Worm (Caenorhabditis elegans) whole organism, young adult: ENCODE data around the gene K05F1.10.

Experiments
- B0019.2 ChIP-seq: fragments of 200-800 bp; sonication (Bioruptor generic); conservative IDR thresholded peaks from 2 replicates; pipeline ENCODE4 v1.3.6; 2022; ENCODE audit warnings: missing genetic modification reagents, missing genetic modification characterization, missing compliant biosample characterization
- D2030.7 ChIP-seq: fragments of 200-800 bp; sonication (Bioruptor generic); IDR thresholded peaks from 2 replicates; pipeline ENCODE4 v1.3.6; 2022; ENCODE audit warnings: missing genetic modification reagents, missing genetic modification characterization, missing compliant biosample characterization
- F23B12.7 ChIP-seq: sonication (generic microtip); optimal IDR thresholded peaks from 2 replicates; lab custom pipeline; 2017; ENCODE audit warnings: missing genetic modification characterization, mild to moderate bottlenecking, missing compliant biosample characterization, antibody characterized with exemption, moderate library complexity; ENCODE audit not compliant: insufficient read depth
- F37B4.10 ChIP-seq: fragments of 200-800 bp; sonication (Bioruptor generic); IDR thresholded peaks from 2 replicates; pipeline ENCODE4 v1.3.6; 2022; ENCODE audit warnings: missing genetic modification characterization, missing compliant biosample characterization
- F52B5.7 ChIP-seq: sonication (generic microtip); optimal IDR thresholded peaks from 2 replicates; lab custom pipeline; 2016; ENCODE audit warnings: mild to moderate bottlenecking, missing genetic modification characterization, missing compliant biosample characterization
- F57C9.4 ChIP-seq: sonication (generic microtip); optimal IDR thresholded peaks from 2 replicates; lab custom pipeline; 2017; ENCODE audit warnings: mild to moderate bottlenecking, missing genetic modification characterization, missing compliant biosample characterization
- Y53F4B.3 ChIP-seq: fragments of 200-800 bp; sonication (Bioruptor generic); IDR thresholded peaks from 2 replicates; pipeline ENCODE4 v1.3.6; 2022; ENCODE audit warnings: missing genetic modification reagents, missing genetic modification characterization, missing compliant biosample characterization
- Y67H2A.10 ChIP-seq: fragments of 200-800 bp; sonication (Bioruptor generic); conservative IDR thresholded peaks from 2 replicates; pipeline ENCODE4 v1.3.6; 2022; ENCODE audit warnings: missing genetic modification reagents, missing genetic modification characterization, missing compliant biosample characterization
- Y95B8A.8 ChIP-seq: fragments of 200-800 bp; sonication (Bioruptor generic); IDR thresholded peaks from 2 replicates; pipeline ENCODE4 v1.3.6; 2022; ENCODE audit warnings: missing genetic modification reagents, missing genetic modification characterization, missing compliant biosample characterization
- ZK185.1 ChIP-seq: sonication (generic microtip); optimal IDR thresholded peaks from 2 replicates; lab custom pipeline; 2016; ENCODE audit warnings: mild to moderate bottlenecking, missing genetic modification characterization, missing compliant biosample characterization; ENCODE audit not compliant: poor library complexity, severe bottlenecking
- atf-7 ChIP-seq: sonication (generic microtip); optimal IDR thresholded peaks from 2 replicates; lab custom pipeline; 2017; ENCODE audit warnings: mild to moderate bottlenecking, missing genetic modification characterization, missing compliant biosample characterization
- athp-1 ChIP-seq: sonication (generic microtip); optimal IDR thresholded peaks from 2 replicates; lab custom pipeline; 2017; ENCODE audit warnings: mild to moderate bottlenecking, missing genetic modification characterization, missing compliant biosample characterization
- attf-3 ChIP-seq: fragments of 200-800 bp; sonication (Bioruptor generic); conservative IDR thresholded peaks from 2 replicates; pipeline ENCODE4 v1.3.6; 2022; ENCODE audit warnings: missing genetic modification reagents, missing genetic modification characterization, missing compliant biosample characterization
- attf-6 ChIP-seq: fragments of 200-800 bp; sonication (Bioruptor generic); IDR thresholded peaks from 2 replicates; pipeline ENCODE4 v1.3.6; 2022; ENCODE audit warnings: missing genetic modification reagents, missing genetic modification characterization, missing compliant biosample characterization
- bed-1 ChIP-seq: fragments of 200-800 bp; sonication (Bioruptor generic); IDR thresholded peaks from 2 replicates; pipeline ENCODE4 v1.3.6; 2022; ENCODE audit warnings: missing genetic modification reagents, missing genetic modification characterization, missing compliant biosample characterization
- cebp-2 ChIP-seq: fragments of 200-800 bp; sonication (Bioruptor generic); IDR thresholded peaks from 2 replicates; pipeline ENCODE4 v1.3.6; 2022; ENCODE audit warnings: missing genetic modification characterization, missing compliant biosample characterization
- ceh-100 ChIP-seq: fragments of 200-800 bp; sonication (Bioruptor generic); IDR thresholded peaks from 2 replicates; pipeline ENCODE4 v1.3.6; 2022; ENCODE audit warnings: missing genetic modification reagents, missing genetic modification characterization, missing compliant biosample characterization
- ceh-27 ChIP-seq: fragments of 200-800 bp; sonication (Bioruptor generic); optimal IDR thresholded peaks from 2 replicates; lab custom pipeline; 2018; ENCODE audit warnings: mild to moderate bottlenecking, missing genetic modification characterization, moderate library complexity, missing compliant biosample characterization
- ceh-40 ChIP-seq: fragments of 200-800 bp; sonication (Bioruptor generic); IDR thresholded peaks from 2 replicates; pipeline ENCODE4 v1.3.6; 2022; ENCODE audit warnings: missing genetic modification characterization, missing compliant biosample characterization
- ceh-58 ChIP-seq: fragments of 200-800 bp; sonication (Bioruptor generic); IDR thresholded peaks from 2 replicates; pipeline ENCODE4 v1.3.6; 2022; ENCODE audit warnings: missing genetic modification characterization, missing compliant biosample characterization
- dox-1 ChIP-seq: fragments of 200-800 bp; sonication (Bioruptor generic); IDR thresholded peaks from 2 replicates; pipeline ENCODE4 v1.3.6; 2022; ENCODE audit warnings: missing genetic modification reagents, missing genetic modification characterization, missing compliant biosample characterization
- dpl-1 ChIP-seq: fragments of 150-350 bp; optimal IDR thresholded peaks from 2 replicates; lab custom pipeline; 2014; ENCODE audit warnings: missing biosample characterization, missing genetic modification reagents, missing genetic modification characterization
- efl-1 ChIP-seq: fragments of 150-350 bp; optimal IDR thresholded peaks from 2 replicates; lab custom pipeline; 2014; ENCODE audit warnings: missing biosample characterization, missing genetic modification reagents, missing genetic modification characterization
- egl-44 ChIP-seq: fragments of 200-800 bp; sonication (Bioruptor generic); IDR thresholded peaks from 2 replicates; pipeline ENCODE4 v1.3.6; 2022; ENCODE audit warnings: missing genetic modification reagents, missing genetic modification characterization, missing compliant biosample characterization
- hmg-20 ChIP-seq: fragments of 200-800 bp; sonication (Bioruptor generic); IDR thresholded peaks from 2 replicates; pipeline ENCODE4 v1.3.6; 2022; ENCODE audit warnings: missing genetic modification reagents, missing genetic modification characterization, missing compliant biosample characterization
- hsf-1 ChIP-seq: fragments of 200-800 bp; sonication (Bioruptor generic); IDR thresholded peaks from 2 replicates; pipeline ENCODE4 v1.3.6; 2022; ENCODE audit warnings: missing genetic modification reagents, missing genetic modification characterization, missing compliant biosample characterization
- lag-1 ChIP-seq: fragments of 200-800 bp; sonication (Bioruptor generic); IDR thresholded peaks from 2 replicates; pipeline ENCODE4 v1.3.6; 2022; ENCODE audit warnings: missing genetic modification reagents, missing genetic modification characterization, missing compliant biosample characterization
- let-526 ChIP-seq: fragments of 200-800 bp; sonication (Bioruptor generic); IDR thresholded peaks from 2 replicates; pipeline ENCODE4 v1.3.6; 2022; ENCODE audit warnings: missing genetic modification reagents, missing genetic modification characterization, missing compliant biosample characterization
- lin-35 ChIP-seq, 3 experiments: fragments of 150-350 bp in 2 of 3; sonication (generic microtip) in 1 of 3; optimal IDR thresholded peaks; 2 replicates each; lab custom pipeline; 2014 to 2018; ENCODE audit warnings: missing biosample characterization in 3 of 3, missing genetic modification characterization in 3 of 3, missing genetic modification reagents in 3 of 3
- lin-54 ChIP-seq: fragments of 200-800 bp; sonication (Bioruptor generic); optimal IDR thresholded peaks from 2 replicates; lab custom pipeline; 2018; ENCODE audit warnings: mild to moderate bottlenecking, missing genetic modification characterization, missing compliant biosample characterization
- lsl-1 ChIP-seq: fragments of 200-800 bp; sonication (Bioruptor generic); optimal IDR thresholded peaks from 2 replicates; lab custom pipeline; 2018; ENCODE audit warnings: mild to moderate bottlenecking, missing genetic modification characterization, moderate library complexity, missing compliant biosample characterization
- lsy-27 ChIP-seq: sonication (generic microtip); optimal IDR thresholded peaks from 2 replicates; lab custom pipeline; 2017; ENCODE audit warnings: missing genetic modification characterization, mild to moderate bottlenecking, missing compliant biosample characterization, antibody characterized with exemption, missing genotype, borderline replicate concordance; ENCODE audit not compliant: insufficient read depth
- madf-10 ChIP-seq: sonication (generic microtip); optimal IDR thresholded peaks from 2 replicates; lab custom pipeline; 2016; ENCODE audit warnings: mild to moderate bottlenecking, missing genetic modification characterization, missing compliant biosample characterization
- madf-3 ChIP-seq: fragments of 200-800 bp; sonication (Bioruptor generic); IDR thresholded peaks from 2 replicates; pipeline ENCODE4 v1.3.6; 2022; ENCODE audit warnings: missing genetic modification reagents, missing genetic modification characterization, missing compliant biosample characterization
- madf-6 ChIP-seq: fragments of 200-800 bp; sonication (Bioruptor generic); IDR thresholded peaks from 2 replicates; pipeline ENCODE4 v1.3.6; 2022; ENCODE audit warnings: missing genetic modification reagents, missing genetic modification characterization, missing compliant biosample characterization
- madf-8 ChIP-seq: fragments of 200-800 bp; sonication (Bioruptor generic); conservative IDR thresholded peaks from 2 replicates; pipeline ENCODE4 v1.3.6; 2022; ENCODE audit warnings: missing genetic modification reagents, missing genetic modification characterization, missing compliant biosample characterization
- mcd-1 ChIP-seq: fragments of 200-800 bp; sonication (Bioruptor generic); IDR thresholded peaks from 2 replicates; pipeline ENCODE4 v1.3.6; 2022; ENCODE audit warnings: missing genetic modification reagents, missing genetic modification characterization, missing compliant biosample characterization
- nhr-179 ChIP-seq: sonication (generic microtip); optimal IDR thresholded peaks from 2 replicates; lab custom pipeline; 2016; ENCODE audit warnings: mild to moderate bottlenecking, missing genetic modification characterization, missing compliant biosample characterization
- nhr-80 ChIP-seq: sonication (generic microtip); optimal IDR thresholded peaks from 2 replicates; lab custom pipeline; 2016; ENCODE audit warnings: missing genetic modification characterization, missing compliant biosample characterization
- nhr-90 ChIP-seq: sonication (generic microtip); optimal IDR thresholded peaks from 2 replicates; lab custom pipeline; 2016; ENCODE audit warnings: missing genotype, mild to moderate bottlenecking, missing genetic modification characterization, missing compliant biosample characterization
- rcor-1 ChIP-seq: fragments of 200-800 bp; sonication (Bioruptor generic); IDR thresholded peaks from 2 replicates; pipeline ENCODE4 v1.3.6; 2022; ENCODE audit warnings: missing genetic modification reagents, missing genetic modification characterization, missing compliant biosample characterization
- rec-8 ChIP-seq, 2 experiments: sonication (generic microtip); optimal IDR thresholded peaks; 2 replicates each; lab custom pipeline; 2016; ENCODE audit warnings: mild to moderate bottlenecking in 2 of 2, missing genetic modification characterization in 2 of 2, missing genetic modification reagents in 2 of 2, missing genotype in 2 of 2, missing biosample characterization in 1 of 2, missing compliant biosample characterization in 1 of 2, moderate library complexity in 1 of 2
- repo-1 ChIP-seq: sonication (generic microtip); optimal IDR thresholded peaks from 2 replicates; lab custom pipeline; 2017; ENCODE audit warnings: mild to moderate bottlenecking, missing genetic modification characterization, missing compliant biosample characterization
- sea-2 ChIP-seq: fragments of 200-800 bp; sonication (Bioruptor generic); IDR thresholded peaks from 2 replicates; pipeline ENCODE4 v1.3.6; 2022; ENCODE audit warnings: missing genetic modification characterization, missing compliant biosample characterization
- snpc-1.3 ChIP-seq: sonication (generic microtip); optimal IDR thresholded peaks from 2 replicates; lab custom pipeline; 2017; ENCODE audit warnings: missing genetic modification characterization, mild to moderate bottlenecking, missing compliant biosample characterization, antibody characterized with exemption, moderate library complexity, missing genotype, missing genetic modification reagents; ENCODE audit not compliant: insufficient read depth
- tbx-9 ChIP-seq: sonication (generic microtip); optimal IDR thresholded peaks from 2 replicates; lab custom pipeline; 2016; ENCODE audit warnings: borderline replicate concordance, missing genetic modification characterization, inconsistent platforms, missing compliant biosample characterization
- tlf-1 ChIP-seq: fragments of 200-800 bp; sonication (Bioruptor generic); optimal IDR thresholded peaks from 2 replicates; lab custom pipeline; 2018; ENCODE audit warnings: mild to moderate bottlenecking, missing genetic modification characterization, missing compliant biosample characterization
- unc-130 ChIP-seq: sonication (generic microtip); optimal IDR thresholded peaks from 2 replicates; lab custom pipeline; 2016; ENCODE audit warnings: missing genetic modification reagents, missing genetic modification characterization, missing compliant biosample characterization
- ztf-25 ChIP-seq: fragments of 200-800 bp; sonication (Bioruptor generic); IDR thresholded peaks from 2 replicates; pipeline ENCODE4 v1.3.6; 2022; ENCODE audit warnings: missing genetic modification reagents, missing genetic modification characterization, missing compliant biosample characterization

The K05F1.10 gene

ce11 chrII:5819655-5820054 lies 14.4 kb upstream of the K05F1.10 start (continued):
- TF ChIP-seq egl-44 (GFP tag; lab: Robert Waterston, UW) (no peak), let-526 (GFP tag; lab: Robert Waterston, UW) (0 out of 2 replicates have a peak, but pooled peaks have one; percentile 14), F57C9.4 (tag; lab: Kevin White, UChicago) (no peak), athp-1 (no peak), F52B5.7 (tag; lab: Kevin White, UChicago) (no peak), Y53F4B.3 (GFP tag; lab: Robert Waterston, UW) (no peak), tbx-9 (no peak), lin-35 (GFP tag; optimal IDR thresholded peaks at IDR 0.05; lab: Kevin White, UChicago) (no peak), lsy-27 (tag; lab: Kevin White, UChicago) (no peak), Y67H2A.10 (GFP tag; lab: Robert Waterston, UW) (no peak), dpl-1 (GFP tag; lab: Kevin White, UChicago) (no peak), B0019.2 (GFP tag; lab: Robert Waterston, UW) (no peak), hsf-1 (GFP tag; lab: Robert Waterston, UW) (no peak), nhr-90 (tag; lab: Kevin White, UChicago) (no peak), mcd-1 (GFP tag; lab: Robert Waterston, UW) (peak; percentile 82), attf-3 (GFP tag; lab: Robert Waterston, UW) (no peak), madf-10 (tag; lab: Kevin White, UChicago) (no peak), unc-130 (GFP tag; lab: Kevin White, UChicago) (peak; percentile 9), F23B12.7 (no peak), rec-8 (tag; optimal IDR thresholded peaks at IDR 0.05; lab: Kevin White, UChicago) (no peak), atf-7 (tag; lab: Kevin White, UChicago) (no peak), ceh-100 (GFP tag; lab: Robert Waterston, UW) (peak; percentile 69), ztf-25 (GFP tag; lab: Robert Waterston, UW) (no peak), cebp-2 (GFP tag; lab: Robert Waterston, UW) (no peak), tlf-1 (GFP tag; lab: Kevin White, UChicago) (no peak), rcor-1 (peak; percentile 68), nhr-80 (tag; lab: Kevin White, UChicago) (no peak), madf-6 (peak; percentile 53), Y95B8A.8 (GFP tag; lab: Robert Waterston, UW) (0 out of 2 replicates have a peak, but pooled peaks have one; percentile 21), lin-54 (GFP tag; lab: Kevin White, UChicago) (peak; percentile 15), madf-8 (peak; percentile 39; the same call in 1 of the 2 replicates), D2030.7 (peak; percentile 51; the same call in 1 of the 2 replicates), ceh-58 (GFP tag; lab: Robert Waterston, UW) (no peak), nhr-179 (no peak), lag-1 (GFP tag; lab: Robert Waterston, UW) (no peak), sea-2 (GFP tag; lab: Robert Waterston, UW) (no peak), ceh-40 (GFP tag; lab: Robert Waterston, UW) (no peak), ZK185.1 (tag; lab: Kevin White, UChicago) (peak; percentile 34), efl-1 (GFP tag; lab: Kevin White, UChicago) (no peak), dox-1 (GFP tag; lab: Robert Waterston, UW) (peak; percentile 70), bed-1 (no peak), lsl-1 (GFP tag; lab: Kevin White, UChicago) (peak; percentile 58), madf-3 (no peak), F37B4.10 (GFP tag; lab: Robert Waterston, UW) (no peak), snpc-1.3 (no peak), hmg-20 (GFP tag; lab: Robert Waterston, UW) (no peak), attf-6 (GFP tag; lab: Robert Waterston, UW) (0 out of 2 replicates have a peak, but pooled peaks have one; percentile 35), ceh-27 (GFP tag; lab: Kevin White, UChicago) (peak; percentile 29), repo-1 (tag; lab: Kevin White, UChicago) (no peak)
